Worm (Caenorhabditis elegans) whole organism, L1 larva: ENCODE results near the gene R13A1.3.

Experiments
- aha-1 ChIP-seq: fragments of 150-350 bp; optimal IDR thresholded peaks from 2 replicates; lab custom pipeline; 2014; ENCODE audit warnings: missing biosample characterization, missing genetic modification characterization
- alr-1 ChIP-seq: fragments of 200-800 bp; sonication (Bioruptor generic); optimal IDR thresholded peaks from 2 replicates; lab custom pipeline; 2018; ENCODE audit warnings: borderline replicate concordance, mild to moderate bottlenecking, missing genetic modification characterization, missing compliant biosample characterization
- blmp-1 ChIP-seq: fragments of 150-350 bp; optimal IDR thresholded peaks from 2 replicates; lab custom pipeline; 2014; ENCODE audit warnings: missing biosample characterization, missing genetic modification characterization
- ceh-63 ChIP-seq: fragments of 200-800 bp; sonication (Bioruptor generic); optimal IDR thresholded peaks from 2 replicates; lab custom pipeline; 2018; ENCODE audit warnings: mild to moderate bottlenecking, missing genetic modification characterization, missing compliant biosample characterization
- efl-1 ChIP-seq, 4 experiments: fragments of 150-350 bp; optimal IDR thresholded peaks in 3 of 4; peaks in 1 of 4; 1 replicate in 1 of 4; 2 replicates in 3 of 4; lab custom pipeline; 2014; ENCODE audit warnings: missing biosample characterization in 2 of 4, missing genetic modification characterization in 2 of 4, missing genetic modification reagents in 2 of 4
- egl-13 ChIP-seq: sonication (generic microtip); optimal IDR thresholded peaks from 2 replicates; lab custom pipeline; 2016; ENCODE audit warnings: missing genotype, missing genetic modification reagents, missing genetic modification characterization, missing compliant biosample characterization
- elt-2 ChIP-seq: sonication (generic microtip); optimal IDR thresholded peaks from 2 replicates; lab custom pipeline; 2016; ENCODE audit warnings: missing genetic modification characterization, mild to moderate bottlenecking, inconsistent platforms, missing compliant biosample characterization, missing genetic modification reagents
- ets-5 ChIP-seq: fragments of 200-800 bp; sonication (Bioruptor generic); IDR thresholded peaks from 2 replicates; pipeline ENCODE4 v1.3.6; 2022; ENCODE audit warnings: missing genetic modification characterization, missing compliant biosample characterization
- fkh-8 ChIP-seq: sonication (generic microtip); optimal IDR thresholded peaks from 2 replicates; lab custom pipeline; 2016; ENCODE audit warnings: mild to moderate bottlenecking, missing genetic modification characterization, missing compliant biosample characterization
- hpl-2 ChIP-seq: fragments of 150-350 bp; optimal IDR thresholded peaks from 2 replicates; lab custom pipeline; 2014; ENCODE audit warnings: missing biosample characterization, missing genetic modification reagents, missing genetic modification characterization
- lin-35 ChIP-seq, 2 experiments: fragments of 150-350 bp; optimal IDR thresholded peaks; 2 replicates each; lab custom pipeline; 2014; ENCODE audit warnings: missing biosample characterization in 2 of 2, missing genetic modification characterization in 2 of 2, missing genetic modification reagents in 2 of 2
- lsy-2 ChIP-seq, 2 experiments: fragments of 150-350 bp; optimal IDR thresholded peaks; 2 replicates each; lab custom pipeline; 2014; ENCODE audit warnings: missing biosample characterization in 2 of 2, missing genetic modification characterization in 2 of 2
- mab-9 ChIP-seq: fragments of 200-800 bp; sonication (Bioruptor generic); IDR thresholded peaks from 2 replicates; pipeline ENCODE4 v1.3.6; 2022; ENCODE audit warnings: missing genetic modification reagents, missing genetic modification characterization, missing compliant biosample characterization
- mdl-1 ChIP-seq, 2 experiments: fragments of 150-350 bp; optimal IDR thresholded peaks; 2 replicates each; lab custom pipeline; 2014 to 2017; ENCODE audit warnings: missing biosample characterization in 2 of 2, missing genetic modification characterization in 2 of 2, inconsistent platforms in 1 of 2
- mef-2 ChIP-seq: fragments of 150-350 bp; optimal IDR thresholded peaks from 2 replicates; lab custom pipeline; 2014; ENCODE audit warnings: missing biosample characterization, missing genetic modification characterization
- nhr-237 ChIP-seq: fragments of 150-350 bp; optimal IDR thresholded peaks from 2 replicates; lab custom pipeline; 2014; ENCODE audit warnings: missing biosample characterization, missing genetic modification characterization
- nhr-71 ChIP-seq: sonication (generic microtip); optimal IDR thresholded peaks from 2 replicates; lab custom pipeline; 2016; ENCODE audit warnings: mild to moderate bottlenecking, missing genetic modification characterization, moderate library complexity, missing compliant biosample characterization
- nhr-85 ChIP-seq: sonication (generic microtip); peaks from one replicate; lab custom pipeline; 2016; ENCODE audit warnings: missing genetic modification characterization, inconsistent platforms, missing compliant biosample characterization
- pag-3 ChIP-seq: sonication (generic microtip); optimal IDR thresholded peaks from 2 replicates; lab custom pipeline; 2017; ENCODE audit warnings: missing genetic modification characterization, mild to moderate bottlenecking, missing compliant biosample characterization, antibody characterized with exemption, borderline replicate concordance; ENCODE audit not compliant: insufficient read depth
- pax-3 ChIP-seq: fragments of 200-800 bp; sonication (Bioruptor generic); optimal IDR thresholded peaks from 2 replicates; lab custom pipeline; 2018; ENCODE audit warnings: mild to moderate bottlenecking, missing genetic modification characterization, moderate library complexity, missing compliant biosample characterization
- snpc-4 ChIP-seq: fragments of 150-350 bp; optimal IDR thresholded peaks from 2 replicates; lab custom pipeline; 2014; ENCODE audit warnings: missing biosample characterization, missing genetic modification characterization
- snu-23 ChIP-seq: sonication (generic microtip); optimal IDR thresholded peaks from 2 replicates; lab custom pipeline; 2016; ENCODE audit warnings: missing genetic modification characterization, missing compliant biosample characterization
- sptf-1 ChIP-seq: fragments of 150-350 bp; optimal IDR thresholded peaks from 2 replicates; lab custom pipeline; 2014; ENCODE audit warnings: missing biosample characterization, missing genetic modification characterization
- sup-37 ChIP-seq: fragments of 200-800 bp; sonication (Bioruptor generic); optimal IDR thresholded peaks from 2 replicates; lab custom pipeline; 2018; ENCODE audit warnings: mild to moderate bottlenecking, missing genetic modification characterization, missing compliant biosample characterization
- tbx-2 ChIP-seq: sonication (generic microtip); optimal IDR thresholded peaks from 2 replicates; lab custom pipeline; 2016; ENCODE audit warnings: missing genetic modification characterization, missing compliant biosample characterization
- unc-130 ChIP-seq: fragments of 150-350 bp; optimal IDR thresholded peaks from 2 replicates; lab custom pipeline; 2017; ENCODE audit warnings: missing biosample characterization, missing genetic modification characterization, inconsistent platforms
- unc-30 ChIP-seq: sonication (generic microtip); optimal IDR thresholded peaks from 2 replicates; lab custom pipeline; 2017; ENCODE audit warnings: missing biosample characterization, missing genetic modification characterization
- unc-62 ChIP-seq: fragments of 150-350 bp; optimal IDR thresholded peaks from 2 replicates; lab custom pipeline; 2014; ENCODE audit warnings: missing biosample characterization, missing genetic modification reagents, missing genetic modification characterization
- unc-98 ChIP-seq: fragments of 200-800 bp; sonication (Bioruptor generic); IDR thresholded peaks from 2 replicates; pipeline ENCODE4 v1.3.6; 2022; ENCODE audit warnings: missing genetic modification characterization, missing compliant biosample characterization
- xbp-1 ChIP-seq: sonication (generic microtip); optimal IDR thresholded peaks from 2 replicates; lab custom pipeline; 2016; ENCODE audit warnings: missing genetic modification characterization, missing compliant biosample characterization
- zag-1 ChIP-seq: fragments of 150-350 bp; optimal IDR thresholded peaks from 2 replicates; lab custom pipeline; 2014; ENCODE audit warnings: missing biosample characterization, missing genetic modification characterization
- ztf-11 ChIP-seq, 2 experiments: sonication (generic microtip); optimal IDR thresholded peaks; 2 replicates each; lab custom pipeline; 2016 to 2017; ENCODE audit warnings: missing genetic modification characterization in 2 of 2, missing biosample characterization in 1 of 2, missing compliant biosample characterization in 1 of 2
- ztf-4 ChIP-seq: fragments of 150-350 bp; optimal IDR thresholded peaks from 2 replicates; lab custom pipeline; 2014; ENCODE audit warnings: missing biosample characterization, missing genetic modification characterization

R13A1.3 gene

ce11 chrIV:7205969-7206368 lies 2.2 kb downstream of the R13A1.3 start, which contains the start of gene kcc-1:
kcc-1 (plus strand) TSS chrIV:7206269.
- TF ChIP-seq sptf-1 (tag; lab: Kevin White, UChicago) (no peak), nhr-85 (tag; lab: Kevin White, UChicago) (no peak), mab-9 (no peak), sup-37 (GFP tag; lab: Kevin White, UChicago) (no peak), aha-1 (tag; lab: Kevin White, UChicago) (no peak), unc-30 (tag; lab: Kevin White, UChicago) (no peak), nhr-71 (tag; lab: Kevin White, UChicago) (no peak), ceh-63 (GFP tag; lab: Kevin White, UChicago) (no peak), ztf-11 (tag; optimal IDR thresholded peaks at IDR 0.05; lab: Kevin White, UChicago) (no peak), ets-5 (GFP tag; lab: Robert Waterston, UW) (no peak), elt-2 (no peak), zag-1 (tag; lab: Kevin White, UChicago) (no peak), hpl-2 (no peak), alr-1 (no peak), nhr-237 (tag; lab: Kevin White, UChicago) (no peak), pax-3 (no peak)

ce11 chrIV:7208961-7209360 lies 5.2 kb downstream of the R13A1.3 start:
- TF ChIP-seq blmp-1 (tag; lab: Kevin White, UChicago) (peak; percentile 90), efl-1 (optimal IDR thresholded peaks at IDR 0.05; lab: Kevin White, UChicago) (no peak), efl-1 (GFP tag; optimal IDR thresholded peaks at IDR 0.05 in 1 of 2; lab: Kevin White, UChicago) (peak in 1 of 2 experiments; percentile 43), elt-2 (no peak)

ce11 chrIV:7211313-7211712 lies 7.5 kb downstream of the R13A1.3 start:
- no peak for TF ChIP-seq mef-2 (tag; lab: Kevin White, UChicago)
- no peak for TF ChIP-seq snu-23 (GFP tag; lab: Kevin White, UChicago)
- no peak for TF ChIP-seq unc-98 (GFP tag; lab: Robert Waterston, UW)
- no peak for TF ChIP-seq unc-130 (tag; lab: Kevin White, UChicago)
- TF ChIP-seq sptf-1 (tag; lab: Kevin White, UChicago): no peak
- TF ChIP-seq lsy-2 (tag; optimal IDR thresholded peaks at IDR 0.05; lab: Kevin White, UChicago): no peak
- no peak for TF ChIP-seq elt-2
- TF ChIP-seq egl-13 (tag; lab: Kevin White, UChicago): no peak
- TF ChIP-seq xbp-1 (tag; lab: Kevin White, UChicago): no peak
- no peak for TF ChIP-seq tbx-2 (tag; lab: Kevin White, UChicago)
- TF ChIP-seq pag-3: no peak
- TF ChIP-seq mab-9: no peak
- TF ChIP-seq fkh-8 (tag; lab: Kevin White, UChicago): no peak
- TF ChIP-seq snpc-4 (tag; lab: Kevin White, UChicago): no peak
- TF ChIP-seq unc-30 (tag; lab: Kevin White, UChicago): no peak
- no peak for TF ChIP-seq mdl-1 (tag; optimal IDR thresholded peaks at IDR 0.05; lab: Kevin White, UChicago)
- TF ChIP-seq ztf-4 (tag; lab: Kevin White, UChicago): no peak
- TF ChIP-seq unc-62: no peak
- TF ChIP-seq, all 84 proteins: peak for 0

- TF ChIP-seq sptf-1 (tag; lab: Kevin White, UChicago) (no peak), lin-35 (GFP tag; optimal IDR thresholded peaks at IDR 0.05; lab: Kevin White, UChicago) (peak in 1 of 2 experiments; percentile 14)
- TF ChIP-seq, all 84 proteins: peak for 1
Measured at ce11 chrIV:7212769-7213168, 9.0 kb downstream of the R13A1.3 start.

- TF ChIP-seq sup-37 (GFP tag; lab: Kevin White, UChicago) (no peak), unc-130 (tag; lab: Kevin White, UChicago) (no peak)
Measured at ce11 chrIV:7216210-7216609, 12.4 kb downstream of the R13A1.3 start.
